Worm (Caenorhabditis elegans): Measurements from ENCODE around the gene Y77E11A.12.
A peak's percentile ranks its signal among the peaks of the same experiment; 100 is the strongest.

DNA sequence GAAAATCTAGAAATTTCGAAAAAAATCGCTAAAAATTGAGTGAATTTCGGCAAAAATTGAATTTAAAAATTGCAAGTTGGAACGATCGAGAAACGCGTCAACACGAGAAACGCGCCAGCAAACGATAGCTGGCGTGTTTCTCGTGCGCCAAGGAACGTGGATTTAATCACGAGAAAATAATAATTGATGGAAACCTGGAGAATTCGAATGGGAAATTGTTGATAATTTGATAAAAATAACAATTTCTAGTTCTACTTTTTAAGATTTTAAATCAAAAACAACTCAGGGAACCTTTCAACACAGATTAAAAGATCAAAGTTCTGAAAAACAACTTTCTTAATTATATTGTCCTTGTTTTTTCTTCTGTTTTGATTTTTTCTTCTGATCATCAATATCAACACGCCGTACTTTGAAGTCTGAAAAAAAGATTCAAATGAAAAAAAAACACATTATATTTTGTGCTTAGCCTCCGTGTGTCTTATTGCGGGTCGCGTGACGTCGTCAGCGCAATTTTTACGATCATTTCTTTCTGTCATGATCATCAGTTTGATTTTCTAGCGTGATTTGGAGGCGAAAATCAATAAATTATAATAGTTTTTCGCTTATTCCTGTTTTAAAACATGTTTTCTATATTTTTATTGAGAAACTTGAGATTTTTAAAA is 21.2 kb upstream of the Y77E11A.12 start, which contains the start of gene npp-20:
- TF ChIP-seq nhr-21 (tag; optimal IDR thresholded peaks at IDR 0.05) = no peak
- TF ChIP-seq ztf-11 (tag; optimal IDR thresholded peaks at IDR 0.05) = no peak
- TF ChIP-seq nhr-25 (tag; optimal IDR thresholded peaks at IDR 0.05) = peak; percentile 36
- no peak for TF ChIP-seq R02D3.7 (tag; optimal IDR thresholded peaks at IDR 0.05)
- TF ChIP-seq snpc-4 (tag; optimal IDR thresholded peaks at IDR 0.05) = peak; percentile 20
